Worm (Caenorhabditis elegans): ENCODE data around the gene cank-26.

cank-26 gene

ce11 chrII:3967061-3967460, 7.8 kb downstream of the cank-26 start:
- no peak for TF ChIP-seq ceh-36 (tag; optimal IDR thresholded peaks at IDR 0.05)
- no peak for TF ChIP-seq sea-1 (GFP tag; conservative IDR thresholded peaks at IDR 0.05)
- TF ChIP-seq tbx-37 (GFP tag; conservative IDR thresholded peaks at IDR 0.05), result no peak

- TF ChIP-seq tbx-11 (GFP tag; IDR thresholded peaks at IDR 0.05) (no peak), pes-1 (GFP tag; IDR thresholded peaks at IDR 0.05) (no peak), hmbx-1 (tag; optimal IDR thresholded peaks at IDR 0.05) (no peak), flt-1 (GFP tag; IDR thresholded peaks at IDR 0.05) (no peak), aly-1 (tag; optimal IDR thresholded peaks at IDR 0.05) (no peak), ceh-36 (tag; optimal IDR thresholded peaks at IDR 0.05) (no peak), sea-1 (GFP tag; conservative IDR thresholded peaks at IDR 0.05) (no peak), hmg-4 (GFP tag; optimal IDR thresholded peaks at IDR 0.05) (no peak), tra-4 (tag; optimal IDR thresholded peaks at IDR 0.05) (no peak), tbx-37 (GFP tag; conservative IDR thresholded peaks at IDR 0.05) (no peak), ama-1 (optimal IDR thresholded peaks at IDR 0.05) (no peak), B0310.2 (tag; optimal IDR thresholded peaks at IDR 0.05) (no peak), F13C5.2 (tag; optimal IDR thresholded peaks at IDR 0.05) (no peak), ceh-13 (GFP tag; optimal IDR thresholded peaks at IDR 0.05) (no peak), scrt-1 (GFP tag; IDR thresholded peaks at IDR 0.05) (no peak)
Observed at ce11 chrII:3965665-3966416, 9.0 kb downstream of the cank-26 start.

- TF ChIP-seq tra-4 (tag; optimal IDR thresholded peaks at IDR 0.05) (no peak), tbx-37 (GFP tag; conservative IDR thresholded peaks at IDR 0.05) (no peak), hmbx-1 (tag; optimal IDR thresholded peaks at IDR 0.05) (no peak), F13C5.2 (tag; optimal IDR thresholded peaks at IDR 0.05) (no peak), hnd-1 (tag; optimal IDR thresholded peaks at IDR 0.05) (no peak), scrt-1 (GFP tag; IDR thresholded peaks at IDR 0.05) (no peak), pes-1 (GFP tag; IDR thresholded peaks at IDR 0.05) (no peak), ceh-36 (tag; optimal IDR thresholded peaks at IDR 0.05) (no peak), aly-1 (tag; optimal IDR thresholded peaks at IDR 0.05) (no peak), tbx-11 (GFP tag; IDR thresholded peaks at IDR 0.05) (no peak), hmg-4 (GFP tag; optimal IDR thresholded peaks at IDR 0.05) (no peak), ceh-13 (GFP tag; optimal IDR thresholded peaks at IDR 0.05) (no peak), B0310.2 (tag; optimal IDR thresholded peaks at IDR 0.05) (no peak)
Observed at ce11 chrII:3964302-3964885, 10.5 kb downstream of the cank-26 start.

ce11 chrII:3961256-3961655, 13.6 kb downstream of the cank-26 start:
- no peak for TF ChIP-seq ceh-13 (GFP tag; optimal IDR thresholded peaks at IDR 0.05)
- no peak for TF ChIP-seq scrt-1 (GFP tag; IDR thresholded peaks at IDR 0.05)
- TF ChIP-seq ets-7 (tag; optimal IDR thresholded peaks at IDR 0.05), result no peak
- no peak for TF ChIP-seq B0310.2 (tag; optimal IDR thresholded peaks at IDR 0.05)
- no peak for TF ChIP-seq flt-1 (GFP tag; IDR thresholded peaks at IDR 0.05)
- TF ChIP-seq tbx-37 (GFP tag; conservative IDR thresholded peaks at IDR 0.05), result no peak
- no peak for TF ChIP-seq sea-1 (GFP tag; conservative IDR thresholded peaks at IDR 0.05)
- no peak for TF ChIP-seq aly-1 (tag; optimal IDR thresholded peaks at IDR 0.05)
- TF ChIP-seq ama-1 (optimal IDR thresholded peaks at IDR 0.05), result no peak
- no peak for TF ChIP-seq tbx-11 (GFP tag; IDR thresholded peaks at IDR 0.05)
- TF ChIP-seq tra-4 (tag; optimal IDR thresholded peaks at IDR 0.05), result no peak
- no peak for TF ChIP-seq ceh-36 (tag; optimal IDR thresholded peaks at IDR 0.05)
- no peak for TF ChIP-seq pes-1 (GFP tag; IDR thresholded peaks at IDR 0.05)
- TF ChIP-seq hmg-4 (GFP tag; optimal IDR thresholded peaks at IDR 0.05), result no peak
- no peak for TF ChIP-seq hmbx-1 (tag; optimal IDR thresholded peaks at IDR 0.05)
- no peak for TF ChIP-seq hnd-1 (tag; optimal IDR thresholded peaks at IDR 0.05)
- no peak for TF ChIP-seq F13C5.2 (tag; optimal IDR thresholded peaks at IDR 0.05)

- TF ChIP-seq ets-7 (tag; optimal IDR thresholded peaks at IDR 0.05) (no peak), hmg-4 (GFP tag; optimal IDR thresholded peaks at IDR 0.05) (no peak), tra-4 (tag; optimal IDR thresholded peaks at IDR 0.05) (no peak), ceh-13 (GFP tag; optimal IDR thresholded peaks at IDR 0.05) (no peak), hnd-1 (tag; optimal IDR thresholded peaks at IDR 0.05) (no peak), tbx-37 (GFP tag; conservative IDR thresholded peaks at IDR 0.05) (no peak), pes-1 (GFP tag; IDR thresholded peaks at IDR 0.05) (no peak), tbx-11 (GFP tag; IDR thresholded peaks at IDR 0.05) (no peak), F13C5.2 (tag; optimal IDR thresholded peaks at IDR 0.05) (no peak), scrt-1 (GFP tag; IDR thresholded peaks at IDR 0.05) (no peak), ama-1 (optimal IDR thresholded peaks at IDR 0.05) (no peak), sea-1 (GFP tag; conservative IDR thresholded peaks at IDR 0.05) (no peak), ceh-36 (tag; optimal IDR thresholded peaks at IDR 0.05) (no peak), flt-1 (GFP tag; IDR thresholded peaks at IDR 0.05) (no peak)
Observed at ce11 chrII:3960276-3960675, 14.6 kb downstream of the cank-26 start.

ce11 chrII:3959432-3960102, 15.3 kb downstream of the cank-26 start:
- TF ChIP-seq ama-1 (optimal IDR thresholded peaks at IDR 0.05), result no peak
- no peak for TF ChIP-seq scrt-1 (GFP tag; IDR thresholded peaks at IDR 0.05)
- peak; percentile 14 for TF ChIP-seq hmg-4 (GFP tag; optimal IDR thresholded peaks at IDR 0.05)
- no peak for TF ChIP-seq pes-1 (GFP tag; IDR thresholded peaks at IDR 0.05)
- peak; percentile 24 for TF ChIP-seq ceh-36 (tag; optimal IDR thresholded peaks at IDR 0.05)
- no peak for TF ChIP-seq sea-1 (GFP tag; conservative IDR thresholded peaks at IDR 0.05)
- no peak for TF ChIP-seq aly-1 (tag; optimal IDR thresholded peaks at IDR 0.05)
- no peak for TF ChIP-seq tra-4 (tag; optimal IDR thresholded peaks at IDR 0.05)
- no peak for TF ChIP-seq tbx-37 (GFP tag; conservative IDR thresholded peaks at IDR 0.05)
- TF ChIP-seq tbx-11 (GFP tag; IDR thresholded peaks at IDR 0.05), result no peak
